Worm (Caenorhabditis elegans) whole organism, early embryonic: ENCODE data around the gene F54D5.9.

ENCODE experiments used
- B0310.2 ChIP-seq: sonication (generic microtip); optimal IDR thresholded peaks from 2 replicates; lab custom pipeline; 2016; ENCODE audit warnings: mild to moderate bottlenecking, missing genetic modification characterization, missing compliant biosample characterization
- F13C5.2 ChIP-seq: sonication (generic microtip); optimal IDR thresholded peaks from 2 replicates; lab custom pipeline; 2017; ENCODE audit warnings: mild to moderate bottlenecking, missing genetic modification characterization, inconsistent platforms, missing compliant biosample characterization
- aly-1 ChIP-seq: sonication (generic microtip); optimal IDR thresholded peaks from 2 replicates; lab custom pipeline; 2016; ENCODE audit warnings: missing genetic modification characterization, missing compliant biosample characterization
- ama-1 ChIP-seq: fragments of 150-350 bp; optimal IDR thresholded peaks from 2 replicates; lab custom pipeline; 2014
- ceh-13 ChIP-seq: fragments of 200-800 bp; sonication (Bioruptor generic); optimal IDR thresholded peaks from 2 replicates; lab custom pipeline; 2018; ENCODE audit warnings: mild to moderate bottlenecking, missing genetic modification characterization, missing compliant biosample characterization
- ceh-36 ChIP-seq: sonication (generic microtip); optimal IDR thresholded peaks from 2 replicates; lab custom pipeline; 2016; ENCODE audit warnings: missing genetic modification characterization, inconsistent platforms, missing compliant biosample characterization
- ets-7 ChIP-seq: sonication (generic microtip); optimal IDR thresholded peaks from 2 replicates; lab custom pipeline; 2016; ENCODE audit warnings: missing genotype, missing genetic modification characterization, missing compliant biosample characterization
- flt-1 ChIP-seq: fragments of 200-800 bp; sonication (Bioruptor generic); IDR thresholded peaks from 2 replicates; pipeline ENCODE4 v1.3.6; 2022; ENCODE audit warnings: missing genetic modification characterization, missing compliant biosample characterization
- hmbx-1 ChIP-seq: sonication (generic microtip); optimal IDR thresholded peaks from 2 replicates; lab custom pipeline; 2016; ENCODE audit warnings: mild to moderate bottlenecking, missing genetic modification characterization, missing compliant biosample characterization
- hmg-4 ChIP-seq: fragments of 200-800 bp; sonication (Bioruptor generic); optimal IDR thresholded peaks from 2 replicates; lab custom pipeline; 2018; ENCODE audit warnings: mild to moderate bottlenecking, missing genetic modification characterization, missing compliant biosample characterization
- hnd-1 ChIP-seq: sonication (generic microtip); optimal IDR thresholded peaks from 2 replicates; lab custom pipeline; 2016; ENCODE audit warnings: missing genetic modification characterization, missing compliant biosample characterization
- pes-1 ChIP-seq: fragments of 200-800 bp; sonication (Bioruptor generic); IDR thresholded peaks from 2 replicates; pipeline ENCODE4 v1.3.6; 2022; ENCODE audit warnings: missing genetic modification reagents, missing genetic modification characterization, missing compliant biosample characterization
- scrt-1 ChIP-seq: fragments of 200-800 bp; sonication (Bioruptor generic); IDR thresholded peaks from 2 replicates; pipeline ENCODE4 v1.3.6; 2022; ENCODE audit warnings: missing genetic modification characterization, missing compliant biosample characterization
- sea-1 ChIP-seq: fragments of 200-800 bp; sonication (Bioruptor generic); conservative IDR thresholded peaks from 2 replicates; pipeline ENCODE4 v1.3.6; 2022; ENCODE audit warnings: missing genetic modification characterization, missing compliant biosample characterization
- tbx-11 ChIP-seq: fragments of 200-800 bp; sonication (Bioruptor generic); IDR thresholded peaks from 2 replicates; pipeline ENCODE4 v1.3.6; 2022; ENCODE audit warnings: missing genetic modification characterization, missing compliant biosample characterization
- tbx-37 ChIP-seq: fragments of 200-800 bp; sonication (Bioruptor generic); conservative IDR thresholded peaks from 2 replicates; pipeline ENCODE4 v1.3.6; 2022; ENCODE audit warnings: missing genetic modification reagents, missing genetic modification characterization, missing compliant biosample characterization
- tra-4 ChIP-seq: sonication (generic microtip); optimal IDR thresholded peaks from 2 replicates; lab custom pipeline; 2017; ENCODE audit warnings: missing genetic modification characterization, missing compliant biosample characterization

The F54D5.9 gene

ce11 chrII:11544714-11545113 lies at the start of gene F54D5.9:
TSS of gene F54D5.9 (minus strand) at chrII:11544828.
- TF ChIP-seq sea-1 (GFP tag; lab: Robert Waterston, UW) (no peak), scrt-1 (no peak), aly-1 (tag; lab: Kevin White, UChicago) (no peak), flt-1 (GFP tag; lab: Robert Waterston, UW) (no peak), ama-1 (lab: Kevin White, UChicago) (no peak), pes-1 (GFP tag; lab: Robert Waterston, UW) (no peak)

- TF ChIP-seq sea-1 (GFP tag; lab: Robert Waterston, UW) (no peak), hnd-1 (no peak), F13C5.2 (tag; lab: Kevin White, UChicago) (no peak), aly-1 (tag; lab: Kevin White, UChicago) (no peak), B0310.2 (tag; lab: Kevin White, UChicago) (no peak)
Measured at ce11 chrII:11592023-11592422, 47.4 kb upstream of the F54D5.9 start, which contains the start of gene F07A11.1. TSS of gene F07A11.1 (minus strand) at chrII:11592123.

- TF ChIP-seq hmbx-1 (tag; lab: Kevin White, UChicago) (no peak), sea-1 (GFP tag; lab: Robert Waterston, UW) (no peak)
Measured at ce11 chrII:11591558-11591957, 46.9 kb upstream of the F54D5.9 start.

- TF ChIP-seq pes-1 (GFP tag; lab: Robert Waterston, UW) (no peak), tbx-11 (no peak), aly-1 (tag; lab: Kevin White, UChicago) (no peak), hnd-1 (no peak), sea-1 (GFP tag; lab: Robert Waterston, UW) (no peak), B0310.2 (tag; lab: Kevin White, UChicago) (no peak), hmbx-1 (tag; lab: Kevin White, UChicago) (no peak), F13C5.2 (tag; lab: Kevin White, UChicago) (no peak)
Measured at ce11 chrII:11588304-11588703, 43.7 kb upstream of the F54D5.9 start.

- TF ChIP-seq ets-7 (tag; lab: Kevin White, UChicago) (no peak), tbx-11 (no peak), hmg-4 (GFP tag; lab: Kevin White, UChicago) (no peak), F13C5.2 (tag; lab: Kevin White, UChicago) (no peak), ceh-36 (tag; lab: Kevin White, UChicago) (no peak), ceh-13 (no peak), ama-1 (lab: Kevin White, UChicago) (no peak), hnd-1 (no peak), B0310.2 (tag; lab: Kevin White, UChicago) (no peak), tbx-37 (GFP tag; lab: Robert Waterston, UW) (no peak), scrt-1 (no peak), sea-1 (GFP tag; lab: Robert Waterston, UW) (no peak), aly-1 (tag; lab: Kevin White, UChicago) (no peak), pes-1 (GFP tag; lab: Robert Waterston, UW) (no peak), flt-1 (GFP tag; lab: Robert Waterston, UW) (no peak), hmbx-1 (tag; lab: Kevin White, UChicago) (no peak), tra-4 (tag; lab: Kevin White, UChicago) (no peak)
Measured at ce11 chrII:11582698-11583097, 38.1 kb upstream of the F54D5.9 start, which contains the start of gene ints-7. TSS of gene ints-7 (plus strand) at chrII:11582849.

- TF ChIP-seq ama-1 (lab: Kevin White, UChicago) (no peak), hmbx-1 (tag; lab: Kevin White, UChicago) (no peak), B0310.2 (tag; lab: Kevin White, UChicago) (no peak), sea-1 (GFP tag; lab: Robert Waterston, UW) (no peak), tra-4 (tag; lab: Kevin White, UChicago) (no peak), tbx-11 (no peak), aly-1 (tag; lab: Kevin White, UChicago) (no peak), flt-1 (GFP tag; lab: Robert Waterston, UW) (no peak), hnd-1 (no peak), ceh-13 (no peak), pes-1 (GFP tag; lab: Robert Waterston, UW) (no peak), hmg-4 (GFP tag; lab: Kevin White, UChicago) (no peak), ceh-36 (tag; lab: Kevin White, UChicago) (no peak), ets-7 (tag; lab: Kevin White, UChicago) (no peak), tbx-37 (GFP tag; lab: Robert Waterston, UW) (no peak), F13C5.2 (tag; lab: Kevin White, UChicago) (no peak)
Measured at ce11 chrII:11578327-11578726, 33.7 kb upstream of the F54D5.9 start, which contains the start of gene smc-6. TSS of gene smc-6 (plus strand) at chrII:11578716.

ce11 chrII:11577861-11578260 lies 33.2 kb upstream of the F54D5.9 start:
- TF ChIP-seq hnd-1 (no peak), aly-1 (tag; lab: Kevin White, UChicago) (no peak), sea-1 (GFP tag; lab: Robert Waterston, UW) (no peak), pes-1 (GFP tag; lab: Robert Waterston, UW) (no peak), ceh-36 (tag; lab: Kevin White, UChicago) (no peak), scrt-1 (no peak), ets-7 (tag; lab: Kevin White, UChicago) (no peak), tbx-37 (GFP tag; lab: Robert Waterston, UW) (no peak), F13C5.2 (tag; lab: Kevin White, UChicago) (no peak), ama-1 (lab: Kevin White, UChicago) (no peak), hmbx-1 (tag; lab: Kevin White, UChicago) (no peak), tbx-11 (no peak), ceh-13 (no peak), flt-1 (GFP tag; lab: Robert Waterston, UW) (no peak), B0310.2 (tag; lab: Kevin White, UChicago) (no peak), tra-4 (tag; lab: Kevin White, UChicago) (no peak), hmg-4 (GFP tag; lab: Kevin White, UChicago) (no peak)
